Worm (Caenorhabditis elegans) whole organism, late embryonic: Measurements from ENCODE around the gene C28H8.2.

Experiments
- C08G9.2 ChIP-seq: sonication (generic microtip); optimal IDR thresholded peaks from 2 replicates; lab custom pipeline; 2016; ENCODE audit warnings: mild to moderate bottlenecking, missing genetic modification characterization, moderate library complexity, missing compliant biosample characterization
- K02D7.2 ChIP-seq: sonication (generic microtip); optimal IDR thresholded peaks from 2 replicates; lab custom pipeline; 2017; ENCODE audit warnings: mild to moderate bottlenecking, missing genetic modification characterization, missing compliant biosample characterization
- K09A11.1 ChIP-seq: sonication (generic microtip); optimal IDR thresholded peaks from 2 replicates; lab custom pipeline; 2017; ENCODE audit warnings: antibody characterized with exemption, mild to moderate bottlenecking, missing genetic modification characterization, missing compliant biosample characterization; ENCODE audit not compliant: insufficient read depth
- Y22D7AL.16 ChIP-seq: sonication (generic microtip); optimal IDR thresholded peaks from 2 replicates; lab custom pipeline; 2016; ENCODE audit warnings: missing genetic modification characterization, missing compliant biosample characterization
- ahr-1 ChIP-seq: sonication (generic microtip); optimal IDR thresholded peaks from 2 replicates; lab custom pipeline; 2016; ENCODE audit warnings: missing genetic modification characterization, missing compliant biosample characterization
- ama-1 ChIP-seq: fragments of 150-350 bp; optimal IDR thresholded peaks from 2 replicates; lab custom pipeline; 2014
- ceh-14 ChIP-seq: sonication (generic microtip); optimal IDR thresholded peaks from 2 replicates; lab custom pipeline; 2016; ENCODE audit warnings: missing genotype, missing genetic modification characterization, missing compliant biosample characterization
- ceh-18 ChIP-seq: sonication (generic microtip); optimal IDR thresholded peaks from 2 replicates; lab custom pipeline; 2016; ENCODE audit warnings: missing genetic modification characterization, missing compliant biosample characterization
- ceh-2 ChIP-seq: sonication (generic microtip); optimal IDR thresholded peaks from 2 replicates; lab custom pipeline; 2016; ENCODE audit warnings: missing genotype, missing genetic modification characterization, missing compliant biosample characterization
- ceh-30 ChIP-seq: fragments of 150-350 bp; optimal IDR thresholded peaks from 2 replicates; lab custom pipeline; 2014; ENCODE audit warnings: missing biosample characterization, missing genetic modification characterization
- ceh-31 ChIP-seq: sonication (generic microtip); optimal IDR thresholded peaks from 2 replicates; lab custom pipeline; 2016; ENCODE audit warnings: missing genetic modification characterization, missing compliant biosample characterization
- ceh-45 ChIP-seq: fragments of 200-800 bp; sonication (Bioruptor generic); IDR thresholded peaks from 2 replicates; pipeline ENCODE4 v1.3.6; 2022; ENCODE audit warnings: missing genetic modification reagents, missing genetic modification characterization, missing compliant biosample characterization
- ceh-6 ChIP-seq: fragments of 200-800 bp; sonication (Bioruptor generic); optimal IDR thresholded peaks from 2 replicates; lab custom pipeline; 2018; ENCODE audit warnings: mild to moderate bottlenecking, missing genetic modification characterization, missing compliant biosample characterization
- che-1 ChIP-seq: sonication (generic microtip); optimal IDR thresholded peaks from 2 replicates; lab custom pipeline; 2016; ENCODE audit warnings: mild to moderate bottlenecking, missing genetic modification characterization, missing compliant biosample characterization
- dve-1 ChIP-seq: sonication (generic microtip); optimal IDR thresholded peaks from 2 replicates; lab custom pipeline; 2017; ENCODE audit warnings: antibody characterized with exemption, mild to moderate bottlenecking, missing genetic modification characterization, missing compliant biosample characterization
- elt-2 ChIP-seq: sonication (generic microtip); optimal IDR thresholded peaks from 2 replicates; lab custom pipeline; 2016; ENCODE audit warnings: missing genetic modification reagents, missing genetic modification characterization, missing compliant biosample characterization
- elt-4 ChIP-seq: sonication (generic microtip); optimal IDR thresholded peaks from 2 replicates; lab custom pipeline; 2016; ENCODE audit warnings: missing genetic modification characterization, missing compliant biosample characterization
- fax-1 ChIP-seq: sonication (generic microtip); optimal IDR thresholded peaks from 2 replicates; lab custom pipeline; 2016; ENCODE audit warnings: missing genotype, missing genetic modification characterization, missing compliant biosample characterization
- gmeb-2 ChIP-seq: sonication (generic microtip); optimal IDR thresholded peaks from 2 replicates; lab custom pipeline; 2016; ENCODE audit warnings: missing genetic modification characterization, inconsistent platforms, missing compliant biosample characterization
- hlh-13 ChIP-seq: fragments of 200-800 bp; sonication (Bioruptor generic); optimal IDR thresholded peaks from 2 replicates; lab custom pipeline; 2018; ENCODE audit warnings: mild to moderate bottlenecking, missing genetic modification characterization, missing compliant biosample characterization
- hlh-15 ChIP-seq: sonication (generic microtip); optimal IDR thresholded peaks from 2 replicates; lab custom pipeline; 2016; ENCODE audit warnings: missing genetic modification characterization, missing compliant biosample characterization
- hlh-30 ChIP-seq: sonication (generic microtip); optimal IDR thresholded peaks from 2 replicates; lab custom pipeline; 2017; ENCODE audit warnings: antibody characterized with exemption, missing genetic modification characterization, missing compliant biosample characterization; ENCODE audit not compliant: insufficient read depth
- hlh-6 ChIP-seq: sonication (generic microtip); optimal IDR thresholded peaks from 2 replicates; lab custom pipeline; 2016; ENCODE audit warnings: missing genotype, missing genetic modification characterization, missing compliant biosample characterization
- hlh-8 ChIP-seq: sonication (generic microtip); optimal IDR thresholded peaks from 2 replicates; lab custom pipeline; 2016; ENCODE audit warnings: missing genotype, missing genetic modification characterization, missing compliant biosample characterization
- lim-6 ChIP-seq: sonication (generic microtip); optimal IDR thresholded peaks from 2 replicates; lab custom pipeline; 2016; ENCODE audit warnings: missing genetic modification characterization, missing compliant biosample characterization
- lin-11 ChIP-seq: fragments of 200-800 bp; sonication (Bioruptor generic); optimal IDR thresholded peaks from 2 replicates; lab custom pipeline; 2018; ENCODE audit warnings: mild to moderate bottlenecking, missing genetic modification characterization, missing compliant biosample characterization
- mec-3 ChIP-seq: sonication (generic microtip); optimal IDR thresholded peaks from 2 replicates; lab custom pipeline; 2016; ENCODE audit warnings: borderline replicate concordance, missing genetic modification characterization, missing compliant biosample characterization
- nfya-1 ChIP-seq: sonication (generic microtip); optimal IDR thresholded peaks from 2 replicates; lab custom pipeline; 2017; ENCODE audit warnings: missing genetic modification characterization, mild to moderate bottlenecking, missing compliant biosample characterization, antibody characterized with exemption, moderate library complexity
- nhr-11 ChIP-seq: fragments of 150-350 bp; optimal IDR thresholded peaks from 2 replicates; lab custom pipeline; 2014; ENCODE audit warnings: missing biosample characterization, missing genetic modification characterization
- nhr-232 ChIP-seq: sonication (generic microtip); optimal IDR thresholded peaks from 2 replicates; lab custom pipeline; 2016; ENCODE audit warnings: missing genetic modification characterization, missing compliant biosample characterization
- npax-4 ChIP-seq: sonication (generic microtip); optimal IDR thresholded peaks from 2 replicates; lab custom pipeline; 2016; ENCODE audit warnings: missing genetic modification characterization, missing compliant biosample characterization
- odd-2 ChIP-seq: sonication (generic microtip); optimal IDR thresholded peaks from 2 replicates; lab custom pipeline; 2017; ENCODE audit warnings: antibody characterized with exemption, mild to moderate bottlenecking, missing genetic modification characterization, missing compliant biosample characterization
- pag-3 ChIP-seq: sonication (generic microtip); optimal IDR thresholded peaks from 2 replicates; lab custom pipeline; 2016; ENCODE audit warnings: missing compliant biosample characterization, missing genetic modification characterization, borderline replicate concordance
- pha-4 ChIP-seq: fragments of 150-350 bp; optimal IDR thresholded peaks from 2 replicates; lab custom pipeline; 2018; ENCODE audit warnings: missing biosample characterization, missing genetic modification reagents, missing genetic modification characterization
- sdc-2 ChIP-seq: sonication (generic microtip); optimal IDR thresholded peaks from 2 replicates; lab custom pipeline; 2016; ENCODE audit warnings: missing genotype, missing genetic modification characterization, missing compliant biosample characterization
- sox-2 ChIP-seq: fragments of 200-800 bp; sonication (Bioruptor generic); IDR thresholded peaks from 2 replicates; pipeline ENCODE4 v1.3.6; 2022; ENCODE audit warnings: missing genetic modification reagents, missing genetic modification characterization, missing compliant biosample characterization
- tbx-2 ChIP-seq: sonication (generic microtip); optimal IDR thresholded peaks from 2 replicates; lab custom pipeline; 2016; ENCODE audit warnings: missing genetic modification characterization, missing compliant biosample characterization
- ttx-3 ChIP-seq: sonication (generic microtip); optimal IDR thresholded peaks from 2 replicates; lab custom pipeline; 2016; ENCODE audit warnings: missing genetic modification reagents, missing genetic modification characterization, missing compliant biosample characterization
- unc-55 ChIP-seq: sonication (generic microtip); optimal IDR thresholded peaks from 2 replicates; lab custom pipeline; 2017; ENCODE audit warnings: missing biosample characterization, missing genetic modification reagents, missing genetic modification characterization
- unc-86 ChIP-seq: sonication (generic microtip); optimal IDR thresholded peaks from 2 replicates; lab custom pipeline; 2016; ENCODE audit warnings: missing genetic modification characterization, missing compliant biosample characterization
- zip-5 ChIP-seq: sonication (generic microtip); optimal IDR thresholded peaks from 2 replicates; lab custom pipeline; 2016; ENCODE audit warnings: missing genetic modification characterization, missing compliant biosample characterization

C28H8.2 gene

DNA sequence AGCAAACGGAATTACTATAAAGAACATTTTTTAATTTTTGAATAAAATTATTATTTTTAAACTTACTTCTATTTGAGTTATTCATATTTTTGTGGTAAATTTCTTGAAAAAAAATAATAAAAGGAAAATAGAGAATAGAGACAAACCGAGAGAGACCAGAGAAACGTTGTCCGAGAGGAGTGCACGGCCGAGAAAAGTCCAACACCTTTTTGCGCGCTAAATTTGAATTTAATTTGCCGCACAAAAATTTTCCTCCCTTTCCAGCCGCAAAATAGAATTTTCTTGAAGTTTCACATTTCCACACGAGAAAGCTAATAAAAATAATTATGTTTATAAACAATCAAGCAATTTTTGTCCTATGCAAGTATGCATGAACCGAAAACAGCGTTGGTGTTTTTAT, 48.4 kb upstream of the C28H8.2 start, which contains the start of the genes F01F1.11 and F01F1.3 (continued):
- TF ChIP-seq pha-4 (tag; lab: Kevin White, UChicago) (no peak), hlh-15 (tag; lab: Kevin White, UChicago) (no peak), fax-1 (tag; lab: Kevin White, UChicago) (peak; percentile 53), ceh-2 (tag; lab: Kevin White, UChicago) (peak; percentile 80), hlh-13 (GFP tag; lab: Kevin White, UChicago) (no peak), nhr-232 (tag; lab: Kevin White, UChicago) (no peak), gmeb-2 (tag; lab: Kevin White, UChicago) (no peak), mec-3 (tag; lab: Kevin White, UChicago) (no peak), ceh-14 (peak; percentile 35), dve-1 (tag; lab: Kevin White, UChicago) (no peak), ceh-6 (GFP tag; lab: Kevin White, UChicago) (no peak), che-1 (no peak), pag-3 (no peak), K09A11.1 (no peak), unc-86 (no peak), sdc-2 (tag; lab: Kevin White, UChicago) (no peak), ttx-3 (no peak), elt-2 (peak; percentile 38), C08G9.2 (peak; percentile 86), lim-6 (tag; lab: Kevin White, UChicago) (no peak), K02D7.2 (no peak), ceh-18 (tag; lab: Kevin White, UChicago) (no peak), tbx-2 (tag; lab: Kevin White, UChicago) (peak; percentile 85), Y22D7AL.16 (no peak), lin-11 (tag; lab: Kevin White, UChicago) (no peak)

DNA sequence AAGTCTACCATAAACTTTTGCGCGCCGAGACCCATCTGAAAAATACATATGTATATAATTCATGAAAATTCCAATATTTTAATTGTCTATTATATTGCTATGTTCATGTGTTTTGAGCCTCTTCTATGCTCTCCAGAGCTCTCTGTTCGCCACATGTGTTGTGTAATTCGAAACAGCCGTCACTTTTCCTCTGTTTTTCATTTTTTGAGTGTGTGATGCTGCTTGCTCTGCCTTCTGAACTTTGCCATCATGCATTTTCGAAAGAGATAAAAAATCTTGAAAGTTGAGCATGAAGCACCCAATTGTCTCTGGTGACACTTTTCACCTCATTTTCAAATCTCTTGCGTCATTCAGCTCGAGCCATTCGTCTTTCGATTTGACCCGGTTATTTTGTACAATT, 47.8 kb upstream of the C28H8.2 start:
- TF ChIP-seq ceh-30 (tag; lab: Kevin White, UChicago) = no peak
- TF ChIP-seq dve-1 (tag; lab: Kevin White, UChicago) = no peak
- peak; percentile 36 for TF ChIP-seq hlh-8 (tag; lab: Kevin White, UChicago)

DNA sequence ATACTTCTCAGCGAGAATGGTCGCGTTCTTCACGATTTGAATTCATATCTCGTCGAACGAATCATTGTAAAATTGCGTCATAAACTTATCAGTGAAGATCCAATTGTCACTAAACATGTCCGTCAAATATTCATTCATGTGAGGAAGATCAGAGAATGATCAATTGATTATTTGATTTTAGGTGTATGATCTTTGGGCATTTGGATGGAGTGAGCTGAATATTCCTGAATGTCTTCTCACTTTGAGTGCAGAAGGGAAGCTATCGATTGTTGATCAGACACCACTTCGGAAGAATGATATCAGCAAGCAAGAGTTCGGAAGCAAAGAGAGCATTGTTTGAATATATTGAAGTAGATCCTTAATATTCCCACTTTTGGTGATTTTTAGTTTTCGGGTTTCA, 45.9 kb upstream of the C28H8.2 start:
- TF ChIP-seq hlh-15 (tag; lab: Kevin White, UChicago) (no peak), tbx-2 (tag; lab: Kevin White, UChicago) (no peak), nhr-11 (tag; lab: Kevin White, UChicago) (no peak), unc-55 (GFP tag; lab: Kevin White, UChicago) (peak; percentile 59)

DNA sequence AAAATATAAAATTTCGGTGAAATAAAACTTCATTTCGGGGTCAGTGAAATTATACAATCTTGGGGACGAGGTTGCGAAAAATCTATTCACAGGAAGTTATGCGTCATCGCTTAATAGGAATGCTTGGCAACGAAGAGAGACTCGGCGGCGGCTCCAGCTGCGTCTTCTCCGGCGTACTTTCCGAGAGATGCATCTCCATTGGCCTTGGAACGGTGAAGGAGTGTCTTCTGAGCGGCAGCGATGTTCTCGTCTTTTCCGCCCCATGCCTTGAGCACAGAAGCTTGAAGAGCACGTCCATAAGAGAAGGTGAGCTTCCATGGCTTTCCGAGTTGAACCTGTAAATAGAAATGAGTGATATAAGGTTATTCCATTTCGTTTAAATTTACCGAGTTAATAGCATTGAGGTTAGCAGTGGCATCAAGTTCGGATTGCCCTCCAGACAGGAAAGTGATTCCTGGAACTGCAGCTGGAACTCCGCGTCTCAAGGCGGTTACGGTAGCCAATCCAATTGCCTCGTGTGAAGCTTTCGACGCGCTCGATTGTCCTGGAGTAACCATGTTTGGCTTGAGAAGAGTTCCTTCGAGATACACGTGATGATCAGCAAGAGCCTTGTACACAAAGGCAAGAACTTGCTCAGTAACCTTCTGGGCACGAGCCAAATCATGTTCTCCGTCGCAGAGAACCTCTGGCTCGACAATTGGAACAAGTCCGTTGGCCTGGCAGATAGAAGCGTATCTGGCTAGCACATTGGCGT, 45.3 kb upstream of the C28H8.2 start:
- TF ChIP-seq hlh-6 (tag; lab: Kevin White, UChicago) (no peak), elt-4 (tag; lab: Kevin White, UChicago) (no peak), npax-4 (tag; lab: Kevin White, UChicago) (no peak), unc-55 (GFP tag; lab: Kevin White, UChicago) (no peak), ahr-1 (tag; lab: Kevin White, UChicago) (no peak), mec-3 (tag; lab: Kevin White, UChicago) (no peak), odd-2 (tag; lab: Kevin White, UChicago) (no peak), zip-5 (tag; lab: Kevin White, UChicago) (no peak), ceh-31 (tag; lab: Kevin White, UChicago) (no peak), ceh-6 (GFP tag; lab: Kevin White, UChicago) (no peak), ceh-30 (tag; lab: Kevin White, UChicago) (no peak), Y22D7AL.16 (no peak), sox-2 (GFP tag; lab: Robert Waterston, UW) (no peak), nfya-1 (tag; lab: Kevin White, UChicago) (no peak), ceh-45 (no peak), lim-6 (tag; lab: Kevin White, UChicago) (no peak), hlh-13 (GFP tag; lab: Kevin White, UChicago) (no peak), ama-1 (lab: Kevin White, UChicago) (no peak), hlh-30 (no peak), nhr-11 (tag; lab: Kevin White, UChicago) (no peak)
